Worm (Caenorhabditis elegans): ENCODE data around the gene sod-4.

sod-4 gene

ce11 chrIII:9511055-9511520 is 10.9 kb upstream of the sod-4 start, which contains the start of gene F55H2.5:
Gene F55H2.5, plus strand, starts transcription at chrIII:9511470.
- TF ChIP-seq ceh-82 (tag; optimal IDR thresholded peaks at IDR 0.05) = no peak
- peak; percentile 5 for TF ChIP-seq pha-4 (tag; optimal IDR thresholded peaks at IDR 0.05)
- TF ChIP-seq ama-1 (optimal IDR thresholded peaks at IDR 0.05) = peak; percentile 43
- TF ChIP-seq nfya-1 (tag; optimal IDR thresholded peaks at IDR 0.05; ENCODE audit: insufficient read depth) = peak; percentile 18
- peak; percentile 31 for TF ChIP-seq hmg-11 (tag; optimal IDR thresholded peaks at IDR 0.05)
- no peak for TF ChIP-seq ztf-4 (tag; optimal IDR thresholded peaks at IDR 0.05)
- no peak for TF ChIP-seq sea-2 (GFP tag; optimal IDR thresholded peaks at IDR 0.05)
- peak; percentile 2 for TF ChIP-seq lin-15B (tag; optimal IDR thresholded peaks at IDR 0.05)

- TF ChIP-seq ceh-16 (tag; optimal IDR thresholded peaks at IDR 0.05) (no peak), snpc-4 (tag; optimal IDR thresholded peaks at IDR 0.05) (no peak), pha-4 (tag; optimal IDR thresholded peaks at IDR 0.05) (peak; percentile 3), nfya-1 (tag; optimal IDR thresholded peaks at IDR 0.05; ENCODE audit: insufficient read depth) (peak; percentile 31), nhr-237 (tag; optimal IDR thresholded peaks at IDR 0.05) (no peak), nhr-77 (tag; optimal IDR thresholded peaks at IDR 0.05) (peak; percentile 59), tbx-2 (tag; optimal IDR thresholded peaks at IDR 0.05) (peak; percentile 28), nhr-43 (tag; optimal IDR thresholded peaks at IDR 0.05; ENCODE audit: poor library complexity, severe bottlenecking) (peak; percentile 50), fkh-10 (GFP tag; optimal IDR thresholded peaks at IDR 0.05) (no peak), elt-2 (tag; optimal IDR thresholded peaks at IDR 0.05) (peak; percentile 29), ztf-4 (tag; optimal IDR thresholded peaks at IDR 0.05) (peak; percentile 47), pqm-1 (tag; optimal IDR thresholded peaks at IDR 0.05) (no peak), lsy-12 (tag; optimal IDR thresholded peaks at IDR 0.05) (peak; percentile 49), ama-1 (optimal IDR thresholded peaks at IDR 0.05) (peak; percentile 78), R02D3.7 (tag; optimal IDR thresholded peaks at IDR 0.05) (no peak), unc-39 (tag; optimal IDR thresholded peaks at IDR 0.05) (no peak), nhr-23 (tag; optimal IDR thresholded peaks at IDR 0.05) (peak; percentile 3), daf-12 (tag; optimal IDR thresholded peaks at IDR 0.05) (no peak)
These were observed 9.7 kb upstream of the sod-4 start for ce11 chrIII:9509764-9510370.

- TF ChIP-seq ceh-82 (tag; optimal IDR thresholded peaks at IDR 0.05) = no peak
- TF ChIP-seq daf-12 (tag; optimal IDR thresholded peaks at IDR 0.05) = no peak
- TF ChIP-seq fos-1 (tag; optimal IDR thresholded peaks at IDR 0.05) = no peak
- TF ChIP-seq ceh-16 (tag; optimal IDR thresholded peaks at IDR 0.05) = no peak
- no peak for TF ChIP-seq aly-2 (tag; optimal IDR thresholded peaks at IDR 0.05)
- TF ChIP-seq pha-4 (tag; optimal IDR thresholded peaks at IDR 0.05) = peak; percentile 70
- no peak for TF ChIP-seq egl-5 (tag; optimal IDR thresholded peaks at IDR 0.05)
- TF ChIP-seq nhr-12 (tag; optimal IDR thresholded peaks at IDR 0.05) = no peak
- no peak for TF ChIP-seq elt-3 (tag; optimal IDR thresholded peaks at IDR 0.05)
- no peak for TF ChIP-seq nhr-67 (tag; optimal IDR thresholded peaks at IDR 0.05)
- TF ChIP-seq nhr-28 (tag; optimal IDR thresholded peaks at IDR 0.05) = no peak
- no peak for TF ChIP-seq unc-62 (GFP tag; optimal IDR thresholded peaks at IDR 0.05)
- TF ChIP-seq nfya-1 (tag; optimal IDR thresholded peaks at IDR 0.05; ENCODE audit: insufficient read depth) = peak; percentile 73
- no peak for TF ChIP-seq lsy-12 (tag; optimal IDR thresholded peaks at IDR 0.05)
- no peak for TF ChIP-seq eor-1 (tag; optimal IDR thresholded peaks at IDR 0.05)
- peak; percentile 31 for TF ChIP-seq pqm-1 (tag; optimal IDR thresholded peaks at IDR 0.05)
- no peak for TF ChIP-seq fkh-2 (tag; optimal IDR thresholded peaks at IDR 0.05)
- TF ChIP-seq ceh-9 (tag; optimal IDR thresholded peaks at IDR 0.05) = no peak
- TF ChIP-seq hmg-11 (tag; optimal IDR thresholded peaks at IDR 0.05) = peak; percentile 40
- peak; percentile 3 for TF ChIP-seq ama-1 (optimal IDR thresholded peaks at IDR 0.05)
- no peak for TF ChIP-seq nhr-237 (tag; optimal IDR thresholded peaks at IDR 0.05)
- TF ChIP-seq ztf-11 (tag; optimal IDR thresholded peaks at IDR 0.05) = no peak
- TF ChIP-seq jun-1 (tag; optimal IDR thresholded peaks at IDR 0.05) = no peak
- TF ChIP-seq tbx-2 (tag; optimal IDR thresholded peaks at IDR 0.05) = no peak
- no peak for TF ChIP-seq unc-39 (tag; optimal IDR thresholded peaks at IDR 0.05)
- TF ChIP-seq fkh-10 (GFP tag; optimal IDR thresholded peaks at IDR 0.05) = no peak
- no peak for TF ChIP-seq mml-1 (tag; optimal IDR thresholded peaks at IDR 0.05)
- no peak for TF ChIP-seq ztf-4 (tag; optimal IDR thresholded peaks at IDR 0.05)
- TF ChIP-seq nhr-76 (tag; optimal IDR thresholded peaks at IDR 0.05) = no peak
- peak; percentile 56 for TF ChIP-seq nhr-25 (tag; optimal IDR thresholded peaks at IDR 0.05)
- no peak for TF ChIP-seq zag-1 (tag; optimal IDR thresholded peaks at IDR 0.05)
- peak; percentile 78 for TF ChIP-seq lin-15B (tag; optimal IDR thresholded peaks at IDR 0.05)
- no peak for TF ChIP-seq ZK546.5 (tag; optimal IDR thresholded peaks at IDR 0.05)
- TF ChIP-seq egl-27 (tag; optimal IDR thresholded peaks at IDR 0.05) = no peak
- TF ChIP-seq ceh-28 (tag; optimal IDR thresholded peaks at IDR 0.05) = peak; percentile 6
- peak; percentile 8 for TF ChIP-seq snpc-4 (tag; optimal IDR thresholded peaks at IDR 0.05)
- no peak for TF ChIP-seq skn-1 (tag; optimal IDR thresholded peaks at IDR 0.05)
- TF ChIP-seq nhr-23 (tag; optimal IDR thresholded peaks at IDR 0.05) = peak; percentile 8
- no peak for TF ChIP-seq nhr-43 (tag; optimal IDR thresholded peaks at IDR 0.05; ENCODE audit: poor library complexity, severe bottlenecking)
- no peak for TF ChIP-seq mdl-1 (tag; optimal IDR thresholded peaks at IDR 0.05)
- peak; percentile 28 for TF ChIP-seq elt-2 (tag; optimal IDR thresholded peaks at IDR 0.05)
- TF ChIP-seq nhr-77 (tag; optimal IDR thresholded peaks at IDR 0.05) = no peak
- TF ChIP-seq nhr-11 (tag; optimal IDR thresholded peaks at IDR 0.05) = no peak
- no peak for TF ChIP-seq elt-1 (tag; optimal IDR thresholded peaks at IDR 0.05)
These were observed 7.6 kb upstream of the sod-4 start, which contains the start of gene vha-14 for ce11 chrIII:9507799-9508198. Gene vha-14, plus strand, starts transcription at chrIII:9508100.
